Worm (Caenorhabditis elegans) whole organism, L2 larva: ENCODE results near the gene nas-4.

ENCODE experiments used
- C34F6.9 ChIP-seq: fragments of 150-350 bp; optimal IDR thresholded peaks from 2 replicates; lab custom pipeline; 2014; ENCODE audit warnings: missing biosample characterization, missing genetic modification characterization
- F13H6.1 ChIP-seq: sonication (generic microtip); optimal IDR thresholded peaks from 2 replicates; lab custom pipeline; 2016; ENCODE audit warnings: missing genetic modification characterization, missing compliant biosample characterization
- R02D3.7 ChIP-seq: fragments of 150-350 bp; optimal IDR thresholded peaks from 2 replicates; lab custom pipeline; 2014; ENCODE audit warnings: missing biosample characterization, missing genetic modification characterization
- Y55F3AM.14 ChIP-seq: fragments of 200-800 bp; sonication (Bioruptor generic); optimal IDR thresholded peaks from 2 replicates; lab custom pipeline; 2018; ENCODE audit warnings: mild to moderate bottlenecking, missing genetic modification characterization, missing compliant biosample characterization
- ZK546.5 ChIP-seq: sonication (generic microtip); optimal IDR thresholded peaks from 2 replicates; lab custom pipeline; 2017; ENCODE audit warnings: missing biosample characterization, missing genetic modification characterization
- alr-1 ChIP-seq: fragments of 150-350 bp; optimal IDR thresholded peaks from 2 replicates; lab custom pipeline; 2014; ENCODE audit warnings: missing biosample characterization, missing genetic modification characterization
- aly-2 ChIP-seq: fragments of 150-350 bp; optimal IDR thresholded peaks from 2 replicates; lab custom pipeline; 2014; ENCODE audit warnings: missing biosample characterization, missing genetic modification characterization
- ama-1 ChIP-seq: fragments of 150-350 bp; optimal IDR thresholded peaks from 2 replicates; lab custom pipeline; 2018; ENCODE audit warnings: inconsistent platforms
- blmp-1 ChIP-seq: sonication (generic microtip); optimal IDR thresholded peaks from 2 replicates; lab custom pipeline; 2017; ENCODE audit warnings: missing genetic modification characterization, mild to moderate bottlenecking, missing compliant biosample characterization, antibody characterized with exemption, moderate library complexity; ENCODE audit not compliant: insufficient read depth
- ceh-82 ChIP-seq: fragments of 150-350 bp; optimal IDR thresholded peaks from 2 replicates; lab custom pipeline; 2014; ENCODE audit warnings: missing biosample characterization, missing genetic modification characterization
- crh-2 ChIP-seq: sonication (generic microtip); optimal IDR thresholded peaks from 2 replicates; lab custom pipeline; 2017; ENCODE audit warnings: missing biosample characterization, missing genetic modification characterization
- dmd-4 ChIP-seq: sonication (generic microtip); optimal IDR thresholded peaks from 2 replicates; lab custom pipeline; 2017; ENCODE audit warnings: missing biosample characterization, missing genetic modification characterization
- egl-27 ChIP-seq: sonication (generic microtip); optimal IDR thresholded peaks from 3 replicates; lab custom pipeline; 2017; ENCODE audit warnings: missing biosample characterization, missing genetic modification reagents, missing genetic modification characterization
- elt-1 ChIP-seq: fragments of 150-350 bp; optimal IDR thresholded peaks from 2 replicates; lab custom pipeline; 2014; ENCODE audit warnings: missing biosample characterization, missing genetic modification characterization
- elt-3 ChIP-seq: sonication (generic microtip); optimal IDR thresholded peaks from 2 replicates; lab custom pipeline; 2017; ENCODE audit warnings: missing biosample characterization, missing genetic modification characterization
- fos-1 ChIP-seq: fragments of 150-350 bp; optimal IDR thresholded peaks from 2 replicates; lab custom pipeline; 2014; ENCODE audit warnings: missing biosample characterization, missing genetic modification characterization
- gmeb-1 ChIP-seq: fragments of 150-350 bp; optimal IDR thresholded peaks from 2 replicates; lab custom pipeline; 2014; ENCODE audit warnings: missing biosample characterization, missing genetic modification characterization
- lin-11 ChIP-seq: fragments of 150-350 bp; sonication (generic microtip); optimal IDR thresholded peaks from 2 replicates; lab custom pipeline; 2014; ENCODE audit warnings: missing biosample characterization, missing genetic modification characterization, inconsistent platforms, mixed read lengths
- lin-13 ChIP-seq: fragments of 150-350 bp; optimal IDR thresholded peaks from 2 replicates; lab custom pipeline; 2014; ENCODE audit warnings: missing biosample characterization, missing genetic modification reagents, missing genetic modification characterization
- lin-39 ChIP-seq: fragments of 150-350 bp; optimal IDR thresholded peaks from 2 replicates; lab custom pipeline; 2014; ENCODE audit warnings: missing biosample characterization, missing genetic modification reagents, missing genetic modification characterization
- mab-5 ChIP-seq: fragments of 150-350 bp; optimal IDR thresholded peaks from 2 replicates; lab custom pipeline; 2014; ENCODE audit warnings: missing biosample characterization, missing genetic modification characterization
- mbf-1 ChIP-seq: sonication (generic microtip); optimal IDR thresholded peaks from 2 replicates; lab custom pipeline; 2017; ENCODE audit warnings: missing biosample characterization, missing genetic modification characterization
- mdl-1 ChIP-seq, 2 experiments: fragments of 150-350 bp in 1 of 2; sonication (generic microtip) in 1 of 2; optimal IDR thresholded peaks; 2 replicates each; lab custom pipeline; 2017; ENCODE audit warnings: missing biosample characterization in 2 of 2, missing genetic modification characterization in 2 of 2
- nhr-10 ChIP-seq: sonication (generic microtip); optimal IDR thresholded peaks from 2 replicates; lab custom pipeline; 2017; ENCODE audit warnings: missing biosample characterization, missing genetic modification characterization
- nhr-11 ChIP-seq: fragments of 150-350 bp; optimal IDR thresholded peaks from 2 replicates; lab custom pipeline; 2014; ENCODE audit warnings: missing biosample characterization, missing genetic modification characterization
- nhr-12 ChIP-seq: fragments of 150-350 bp; optimal IDR thresholded peaks from 2 replicates; lab custom pipeline; 2014; ENCODE audit warnings: missing biosample characterization, missing genetic modification characterization
- nhr-129 ChIP-seq: fragments of 150-350 bp; optimal IDR thresholded peaks from 2 replicates; lab custom pipeline; 2014; ENCODE audit warnings: missing biosample characterization, missing genetic modification characterization
- nhr-21 ChIP-seq: fragments of 150-350 bp; optimal IDR thresholded peaks from 2 replicates; lab custom pipeline; 2014; ENCODE audit warnings: missing biosample characterization, missing genetic modification characterization
- nhr-23 ChIP-seq: fragments of 150-350 bp; optimal IDR thresholded peaks from 2 replicates; lab custom pipeline; 2014; ENCODE audit warnings: missing biosample characterization, missing genetic modification reagents, missing genetic modification characterization
- nhr-25 ChIP-seq: fragments of 150-350 bp; sonication (generic microtip); optimal IDR thresholded peaks from 3 replicates; lab custom pipeline; 2014; ENCODE audit warnings: missing biosample characterization, missing genetic modification characterization
- nhr-6 ChIP-seq: fragments of 150-350 bp; optimal IDR thresholded peaks from 2 replicates; lab custom pipeline; 2014; ENCODE audit warnings: missing biosample characterization, missing genetic modification characterization
- nhr-77 ChIP-seq: fragments of 150-350 bp; optimal IDR thresholded peaks from 2 replicates; lab custom pipeline; 2014; ENCODE audit warnings: missing biosample characterization, missing genetic modification characterization
- peb-1 ChIP-seq: fragments of 150-350 bp; optimal IDR thresholded peaks from 2 replicates; lab custom pipeline; 2014; ENCODE audit warnings: missing biosample characterization, missing genetic modification characterization
- sem-4 ChIP-seq: fragments of 150-350 bp; optimal IDR thresholded peaks from 2 replicates; lab custom pipeline; 2014; ENCODE audit warnings: missing biosample characterization, missing genetic modification reagents, missing genetic modification characterization
- skn-1 ChIP-seq: sonication (generic microtip); optimal IDR thresholded peaks from 2 replicates; lab custom pipeline; 2017; ENCODE audit warnings: missing biosample characterization, missing genetic modification characterization
- sma-3 ChIP-seq: sonication (generic microtip); optimal IDR thresholded peaks from 2 replicates; lab custom pipeline; 2016; ENCODE audit warnings: missing genetic modification reagents, missing genetic modification characterization, missing compliant biosample characterization
- sma-9 ChIP-seq, 2 experiments: fragments of 150-350 bp in 1 of 2; sonication (generic microtip) in 1 of 2; optimal IDR thresholded peaks; 2 replicates each; lab custom pipeline; 2014 to 2016; ENCODE audit warnings: missing genetic modification characterization in 2 of 2, mild to moderate bottlenecking in 1 of 2, missing biosample characterization in 1 of 2, missing compliant biosample characterization in 1 of 2, missing genetic modification reagents in 1 of 2, moderate library complexity in 1 of 2
- snpc-4 ChIP-seq: fragments of 150-350 bp; optimal IDR thresholded peaks from 2 replicates; lab custom pipeline; 2014; ENCODE audit warnings: missing biosample characterization, missing genetic modification characterization
- unc-39 ChIP-seq: fragments of 150-350 bp; optimal IDR thresholded peaks from 2 replicates; lab custom pipeline; 2014; ENCODE audit warnings: missing biosample characterization, missing genetic modification characterization
- unc-55 ChIP-seq: fragments of 150-350 bp; sonication (generic microtip); optimal IDR thresholded peaks from 3 replicates; lab custom pipeline; 2014; ENCODE audit warnings: missing biosample characterization, missing genetic modification reagents, missing genetic modification characterization
- unc-62 ChIP-seq: fragments of 150-350 bp; optimal IDR thresholded peaks from 2 replicates; lab custom pipeline; 2014; ENCODE audit warnings: missing biosample characterization, missing genetic modification reagents, missing genetic modification characterization
- zag-1 ChIP-seq: fragments of 150-350 bp; optimal IDR thresholded peaks from 2 replicates; lab custom pipeline; 2014; ENCODE audit warnings: missing biosample characterization, missing genetic modification characterization
- ztf-1 ChIP-seq: fragments of 200-800 bp; sonication (Bioruptor generic); conservative IDR thresholded peaks from 2 replicates; pipeline ENCODE4 v1.3.6; 2022; ENCODE audit warnings: missing genetic modification characterization, missing compliant biosample characterization
- ztf-11 ChIP-seq: sonication (generic microtip); optimal IDR thresholded peaks from 2 replicates; lab custom pipeline; 2017; ENCODE audit warnings: missing biosample characterization, missing genetic modification characterization
- ztf-4 ChIP-seq: fragments of 150-350 bp; optimal IDR thresholded peaks from 2 replicates; lab custom pipeline; 2014; ENCODE audit warnings: missing biosample characterization, missing genetic modification characterization

The nas-4 gene

ce11 chrIII:6420201-6420600 is 4.7 kb upstream of the nas-4 start:
- TF ChIP-seq blmp-1 (tag; lab: Kevin White, UChicago) (no peak), ztf-4 (tag; lab: Kevin White, UChicago) (no peak), gmeb-1 (tag; lab: Kevin White, UChicago) (no peak), sma-9 (GFP tag; optimal IDR thresholded peaks at IDR 0.05; lab: Kevin White, UChicago) (peak; percentile 3), sma-9 (tag; optimal IDR thresholded peaks at IDR 0.05; lab: Kevin White, UChicago) (no peak), unc-62 (GFP tag; lab: Kevin White, UChicago) (no peak), lin-11 (tag; lab: Kevin White, UChicago) (no peak), nhr-21 (tag; lab: Kevin White, UChicago) (no peak), fos-1 (peak; percentile 2), Y55F3AM.14 (no peak), lin-13 (GFP tag; lab: Kevin White, UChicago) (no peak), ceh-82 (no peak), skn-1 (tag; lab: Kevin White, UChicago) (no peak), mdl-1 (tag; optimal IDR thresholded peaks at IDR 0.05; lab: Kevin White, UChicago) (peak in 1 of 2 experiments; percentile 20), mbf-1 (tag; lab: Kevin White, UChicago) (no peak), ama-1 (lab: Kevin White, UChicago) (no peak), sma-3 (GFP tag; lab: Kevin White, UChicago) (no peak), nhr-25 (tag; lab: Kevin White, UChicago) (peak; percentile 18), nhr-11 (tag; lab: Kevin White, UChicago) (no peak), egl-27 (tag; lab: Kevin White, UChicago) (no peak), nhr-129 (tag; lab: Kevin White, UChicago) (peak; percentile 11), zag-1 (tag; lab: Kevin White, UChicago) (no peak), ztf-11 (no peak), nhr-10 (tag; lab: Kevin White, UChicago) (no peak), unc-55 (GFP tag; lab: Kevin White, UChicago) (no peak), ztf-1 (no peak), nhr-12 (tag; lab: Kevin White, UChicago) (no peak), alr-1 (tag; lab: Kevin White, UChicago) (no peak), lin-39 (tag; lab: Kevin White, UChicago) (no peak), snpc-4 (tag; lab: Kevin White, UChicago) (no peak), C34F6.9 (no peak), dmd-4 (tag; lab: Kevin White, UChicago) (no peak), elt-3 (tag; lab: Kevin White, UChicago) (no peak), unc-39 (no peak), aly-2 (tag; lab: Kevin White, UChicago) (no peak), mab-5 (tag; lab: Kevin White, UChicago) (no peak), nhr-77 (no peak), R02D3.7 (tag; lab: Kevin White, UChicago) (no peak), nhr-23 (tag; lab: Kevin White, UChicago) (no peak), F13H6.1 (tag; lab: Kevin White, UChicago) (no peak), ZK546.5 (tag; lab: Kevin White, UChicago) (no peak), nhr-6 (tag; lab: Kevin White, UChicago) (no peak), sem-4 (tag; lab: Kevin White, UChicago) (no peak), crh-2 (tag; lab: Kevin White, UChicago) (peak; percentile 26), elt-1 (no peak), peb-1 (no peak)

DNA sequence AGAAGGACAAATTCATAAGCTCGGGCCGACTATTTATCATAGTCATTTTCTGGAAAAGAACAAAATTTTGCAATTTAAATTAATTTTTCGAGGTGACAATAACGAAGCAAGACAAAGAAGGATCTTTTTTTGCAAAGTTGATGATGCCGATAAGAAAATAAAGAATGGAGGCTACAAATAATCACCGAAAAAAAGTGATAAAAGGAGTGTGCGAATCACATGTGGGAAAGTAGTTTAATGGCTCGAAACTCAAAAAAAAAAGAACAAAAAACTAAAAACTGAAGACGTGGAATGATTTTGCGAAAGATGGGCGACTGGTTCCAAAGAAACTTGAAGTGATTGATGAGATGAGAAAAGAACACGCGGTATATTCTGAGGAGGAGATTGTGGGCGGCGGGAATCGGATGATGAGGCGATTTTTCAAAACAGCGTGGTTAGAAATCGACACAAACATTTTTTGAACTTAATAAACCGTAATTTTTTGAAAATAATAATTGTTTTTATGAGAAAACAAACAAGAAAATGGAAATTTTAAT is 4.0 kb upstream of the nas-4 start, which contains the start of gene atgl-1:
Gene atgl-1 (minus strand): TSS at position 51 of the 536 bp plus-strand sequence.
- TF ChIP-seq nhr-25 (tag; lab: Kevin White, UChicago): peak; percentile 24
- peak; percentile 48 for TF ChIP-seq ama-1 (lab: Kevin White, UChicago)
- TF ChIP-seq fos-1: peak; percentile 17
- TF ChIP-seq mdl-1 (tag; optimal IDR thresholded peaks at IDR 0.05; lab: Kevin White, UChicago): peak in 1 of 2 experiments; percentile 19
- peak; percentile 4 for TF ChIP-seq crh-2 (tag; lab: Kevin White, UChicago)
- no peak for TF ChIP-seq Y55F3AM.14
- peak; percentile 11 for TF ChIP-seq nhr-21 (tag; lab: Kevin White, UChicago)
- no peak for TF ChIP-seq ztf-4 (tag; lab: Kevin White, UChicago)
